Worm (Caenorhabditis elegans) whole organism, early embryonic: ENCODE measurements around the gene F15H10.9.

Experiments used
- F13C5.2 ChIP-seq: sonication (generic microtip); optimal IDR thresholded peaks from 2 replicates; lab custom pipeline; 2017; ENCODE audit warnings: mild to moderate bottlenecking, missing genetic modification characterization, inconsistent platforms, missing compliant biosample characterization
- ama-1 ChIP-seq: fragments of 150-350 bp; optimal IDR thresholded peaks from 2 replicates; lab custom pipeline; 2014
- ceh-13 ChIP-seq: fragments of 200-800 bp; sonication (Bioruptor generic); optimal IDR thresholded peaks from 2 replicates; lab custom pipeline; 2018; ENCODE audit warnings: mild to moderate bottlenecking, missing genetic modification characterization, missing compliant biosample characterization
- ets-7 ChIP-seq: sonication (generic microtip); optimal IDR thresholded peaks from 2 replicates; lab custom pipeline; 2016; ENCODE audit warnings: missing genotype, missing genetic modification characterization, missing compliant biosample characterization
- flt-1 ChIP-seq: fragments of 200-800 bp; sonication (Bioruptor generic); IDR thresholded peaks from 2 replicates; pipeline ENCODE4 v1.3.6; 2022; ENCODE audit warnings: missing genetic modification characterization, missing compliant biosample characterization
- hmbx-1 ChIP-seq: sonication (generic microtip); optimal IDR thresholded peaks from 2 replicates; lab custom pipeline; 2016; ENCODE audit warnings: mild to moderate bottlenecking, missing genetic modification characterization, missing compliant biosample characterization
- hmg-4 ChIP-seq: fragments of 200-800 bp; sonication (Bioruptor generic); optimal IDR thresholded peaks from 2 replicates; lab custom pipeline; 2018; ENCODE audit warnings: mild to moderate bottlenecking, missing genetic modification characterization, missing compliant biosample characterization
- hnd-1 ChIP-seq: sonication (generic microtip); optimal IDR thresholded peaks from 2 replicates; lab custom pipeline; 2016; ENCODE audit warnings: missing genetic modification characterization, missing compliant biosample characterization
- pes-1 ChIP-seq: fragments of 200-800 bp; sonication (Bioruptor generic); IDR thresholded peaks from 2 replicates; pipeline ENCODE4 v1.3.6; 2022; ENCODE audit warnings: missing genetic modification reagents, missing genetic modification characterization, missing compliant biosample characterization
- scrt-1 ChIP-seq: fragments of 200-800 bp; sonication (Bioruptor generic); IDR thresholded peaks from 2 replicates; pipeline ENCODE4 v1.3.6; 2022; ENCODE audit warnings: missing genetic modification characterization, missing compliant biosample characterization
- sea-1 ChIP-seq: fragments of 200-800 bp; sonication (Bioruptor generic); conservative IDR thresholded peaks from 2 replicates; pipeline ENCODE4 v1.3.6; 2022; ENCODE audit warnings: missing genetic modification characterization, missing compliant biosample characterization
- tbx-11 ChIP-seq: fragments of 200-800 bp; sonication (Bioruptor generic); IDR thresholded peaks from 2 replicates; pipeline ENCODE4 v1.3.6; 2022; ENCODE audit warnings: missing genetic modification characterization, missing compliant biosample characterization
- tbx-37 ChIP-seq: fragments of 200-800 bp; sonication (Bioruptor generic); conservative IDR thresholded peaks from 2 replicates; pipeline ENCODE4 v1.3.6; 2022; ENCODE audit warnings: missing genetic modification reagents, missing genetic modification characterization, missing compliant biosample characterization
- tra-4 ChIP-seq: sonication (generic microtip); optimal IDR thresholded peaks from 2 replicates; lab custom pipeline; 2017; ENCODE audit warnings: missing genetic modification characterization, missing compliant biosample characterization

F15H10.9 gene

ce11 chrV:10371177-10371576 is 43.3 kb downstream of the F15H10.9 start:
- TF ChIP-seq tbx-37, result no peak
- TF ChIP-seq pes-1 (GFP tag; lab: Robert Waterston, UW), result no peak
- TF ChIP-seq ama-1, result no peak
- TF ChIP-seq tra-4, result no peak
- TF ChIP-seq scrt-1 (GFP tag; lab: Robert Waterston, UW), result no peak
- TF ChIP-seq hmbx-1 (tag; lab: Kevin White, UChicago), result no peak
- no peak for TF ChIP-seq F13C5.2 (tag; lab: Kevin White, UChicago)

- TF ChIP-seq hnd-1 (tag; lab: Kevin White, UChicago) (no peak), pes-1 (GFP tag; lab: Robert Waterston, UW) (no peak), tra-4 (no peak), tbx-37 (no peak), ceh-13 (GFP tag; lab: Kevin White, UChicago) (no peak), ama-1 (no peak), sea-1 (no peak), tbx-11 (no peak), F13C5.2 (tag; lab: Kevin White, UChicago) (no peak), ets-7 (no peak), hmg-4 (GFP tag; lab: Kevin White, UChicago) (no peak), scrt-1 (GFP tag; lab: Robert Waterston, UW) (no peak), flt-1 (GFP tag; lab: Robert Waterston, UW) (no peak)
These were observed 46.3 kb downstream of the F15H10.9 start, which contains the start of gene sri-20 for ce11 chrV:10368256-10368655. TSS of gene sri-20 (plus strand) at chrV:10368556.

ce11 chrV:10363834-10364233 is 50.7 kb downstream of the F15H10.9 start:
- TF ChIP-seq hmg-4 (GFP tag; lab: Kevin White, UChicago), result no peak
